Fruit fly (Drosophila melanogaster): Measurements from ENCODE around the gene Ras85D.
A peak's percentile ranks its signal among the peaks of the same experiment; 100 is the strongest.

Gene Ras85D

dm6 chr3R:9494627-9495009, 18.2 kb downstream of the Ras85D start, which contains the start of gene phu:
phu (plus strand) TSS chr3R:9494801.
- no peak for TF ChIP-seq tai (GFP tag; optimal IDR thresholded peaks at IDR 0.05)
- no peak for TF ChIP-seq Sp1 (GFP tag; optimal IDR thresholded peaks at IDR 0.05)
- no peak for TF ChIP-seq pan (optimal IDR thresholded peaks at IDR 0.05)
- TF ChIP-seq psq (GFP tag; optimal IDR thresholded peaks at IDR 0.05): no peak
- TF ChIP-seq OdsH (GFP tag; optimal IDR thresholded peaks at IDR 0.05): no peak
- no peak for TF ChIP-seq dl (GFP tag; optimal IDR thresholded peaks at IDR 0.05; ENCODE audit: insufficient read depth in 1 of 2, partially characterized antibody in 2 of 2)
- no peak for TF ChIP-seq dmrt93B (GFP tag; optimal IDR thresholded peaks at IDR 0.05)
- TF ChIP-seq N (GFP tag; optimal IDR thresholded peaks at IDR 0.05): no peak
- no peak for TF ChIP-seq Myc (optimal IDR thresholded peaks at IDR 0.05)
- no peak for TF ChIP-seq HLH106 (tag; optimal IDR thresholded peaks at IDR 0.05)
- no peak for TF ChIP-seq Rel (GFP tag; optimal IDR thresholded peaks at IDR 0.05)
- no peak for TF ChIP-seq Rel (tag; optimal IDR thresholded peaks at IDR 0.05)
- TF ChIP-seq Jra (GFP tag; optimal IDR thresholded peaks at IDR 0.05): no peak
- no peak for TF ChIP-seq Mio (GFP tag; optimal IDR thresholded peaks at IDR 0.05)
- TF ChIP-seq lola (GFP tag; optimal IDR thresholded peaks at IDR 0.05): no peak
- no peak for TF ChIP-seq usp (GFP tag; optimal IDR thresholded peaks at IDR 0.05)
- no peak for TF ChIP-seq Vsx2 (GFP tag; optimal IDR thresholded peaks at IDR 0.05; ENCODE audit: partially characterized antibody)
- no peak for TF ChIP-seq br (GFP tag; optimal IDR thresholded peaks at IDR 0.05)
- TF ChIP-seq brk (GFP tag; optimal IDR thresholded peaks at IDR 0.05): no peak
- no peak for TF ChIP-seq Dfd (GFP tag; optimal IDR thresholded peaks at IDR 0.05)

- peak in 1 of 2 experiments; percentile 46 for TF ChIP-seq dl (GFP tag; optimal IDR thresholded peaks at IDR 0.05; ENCODE audit: insufficient read depth in 1 of 2, partially characterized antibody in 2 of 2)
- TF ChIP-seq N (GFP tag; optimal IDR thresholded peaks at IDR 0.05): no peak
- no peak for TF ChIP-seq woc (GFP tag; optimal IDR thresholded peaks at IDR 0.05)
- no peak for TF ChIP-seq CG9705 (GFP tag; optimal IDR thresholded peaks at IDR 0.05)
- TF ChIP-seq Hr83 (GFP tag; optimal IDR thresholded peaks at IDR 0.05; ENCODE audit: poor library complexity, severe bottlenecking): no peak
- TF ChIP-seq dsf (GFP tag; optimal IDR thresholded peaks at IDR 0.05; ENCODE audit: borderline replicate concordance): no peak
- TF ChIP-seq pan (optimal IDR thresholded peaks at IDR 0.05): no peak
- TF ChIP-seq Rel (GFP tag; optimal IDR thresholded peaks at IDR 0.05): no peak
- no peak for TF ChIP-seq Rel (tag; optimal IDR thresholded peaks at IDR 0.05)
- no peak for TF ChIP-seq Myc (optimal IDR thresholded peaks at IDR 0.05)
- TF ChIP-seq jim (GFP tag; optimal IDR thresholded peaks at IDR 0.05): no peak
- TF ChIP-seq rgr (GFP tag; optimal IDR thresholded peaks at IDR 0.05): no peak
- no peak for TF ChIP-seq CG32264 (GFP tag; optimal IDR thresholded peaks at IDR 0.05)
- TF ChIP-seq Jra (GFP tag; optimal IDR thresholded peaks at IDR 0.05): no peak
- TF ChIP-seq foxo (GFP tag; optimal IDR thresholded peaks at IDR 0.05): peak in 1 of 2 experiments; percentile 24
- no peak for TF ChIP-seq ey (GFP tag; optimal IDR thresholded peaks at IDR 0.05)
- TF ChIP-seq HLH106 (tag; optimal IDR thresholded peaks at IDR 0.05): no peak
- peak; percentile 13 for TF ChIP-seq Vsx2 (GFP tag; optimal IDR thresholded peaks at IDR 0.05; ENCODE audit: partially characterized antibody)
- TF ChIP-seq sage (GFP tag; optimal IDR thresholded peaks at IDR 0.05): no peak
- no peak for TF ChIP-seq GATAd (GFP tag; optimal IDR thresholded peaks at IDR 0.05)
- no peak for TF ChIP-seq Hnf4 (GFP tag; optimal IDR thresholded peaks at IDR 0.05)
- peak; percentile 36 for TF ChIP-seq Dif (GFP tag; optimal IDR thresholded peaks at IDR 0.05; ENCODE audit: partially characterized antibody)
- peak; percentile 9 for TF ChIP-seq br (GFP tag; optimal IDR thresholded peaks at IDR 0.05)
- no peak for TF ChIP-seq CrebA (GFP tag; optimal IDR thresholded peaks at IDR 0.05; ENCODE audit: borderline replicate concordance)
- TF ChIP-seq Hr78 (GFP tag; optimal IDR thresholded peaks at IDR 0.05): no peak
- TF ChIP-seq dmrt93B (GFP tag; optimal IDR thresholded peaks at IDR 0.05): no peak
- no peak for TF ChIP-seq tai (GFP tag; optimal IDR thresholded peaks at IDR 0.05)
- no peak for TF ChIP-seq OdsH (GFP tag; optimal IDR thresholded peaks at IDR 0.05)
- TF ChIP-seq Abd-B (GFP tag; optimal IDR thresholded peaks at IDR 0.05): no peak
- no peak for TF ChIP-seq Mio (GFP tag; optimal IDR thresholded peaks at IDR 0.05)
- no peak for TF ChIP-seq lola (GFP tag; optimal IDR thresholded peaks at IDR 0.05)
- TF ChIP-seq fru (GFP tag; optimal IDR thresholded peaks at IDR 0.05): peak; percentile 7
- TF ChIP-seq usp (GFP tag; optimal IDR thresholded peaks at IDR 0.05): no peak
- TF ChIP-seq Dfd (GFP tag; optimal IDR thresholded peaks at IDR 0.05): no peak
- TF ChIP-seq sv (GFP tag; optimal IDR thresholded peaks at IDR 0.05): no peak
- TF ChIP-seq Sp1 (GFP tag; optimal IDR thresholded peaks at IDR 0.05): no peak
- no peak for TF ChIP-seq brk (GFP tag; optimal IDR thresholded peaks at IDR 0.05)
- TF ChIP-seq h (GFP tag; optimal IDR thresholded peaks at IDR 0.05): no peak
- TF ChIP-seq psq (GFP tag; optimal IDR thresholded peaks at IDR 0.05): no peak
These were observed 18.9 kb downstream of the Ras85D start, which contains the start of gene CG16779 for dm6 chr3R:9493627-9494626. CG16779 (minus strand) TSS chr3R:9493677.

All from whole organism, wandering third instar larva.